Fruit fly (Drosophila melanogaster): ENCODE measurements around the gene cyc.

Gene cyc

dm6 chr3L:19815472-19816150 is at the start of gene cyc (continued):
- no peak for TF ChIP-seq CG17328 (GFP tag; IDR thresholded peaks at IDR 0.05)
- TF ChIP-seq p53 (GFP tag; optimal IDR thresholded peaks at IDR 0.05), result no peak
- TF ChIP-seq CG6272 (GFP tag; IDR thresholded peaks at IDR 0.05), result no peak
- no peak for TF ChIP-seq CG18476 (GFP tag; optimal IDR thresholded peaks at IDR 0.05)
- TF ChIP-seq D19A (tag; optimal IDR thresholded peaks at IDR 0.05), result no peak
- TF ChIP-seq Sry-δ (GFP tag; optimal IDR thresholded peaks at IDR 0.05), result no peak
- TF ChIP-seq CG9932 (GFP tag; IDR thresholded peaks at IDR 0.05), result no peak
- TF ChIP-seq insv (GFP tag; optimal IDR thresholded peaks at IDR 0.05), result no peak
- no peak for TF ChIP-seq her (GFP tag; optimal IDR thresholded peaks at IDR 0.05)
- no peak for TF ChIP-seq tgo (GFP tag; IDR thresholded peaks at IDR 0.05)
- TF ChIP-seq stwl (tag; optimal IDR thresholded peaks at IDR 0.05), result peak; percentile 17
- TF ChIP-seq br (optimal IDR thresholded peaks at IDR 0.05), result no peak
- TF ChIP-seq dysf (GFP tag; IDR thresholded peaks at IDR 0.05), result 0 out of 3 replicates have a peak, but pooled peaks have one; percentile 14
- no peak for TF ChIP-seq Bgb (GFP tag; IDR thresholded peaks at IDR 0.05; ENCODE audit: partially characterized antibody)
- no peak for TF ChIP-seq Usf (GFP tag; optimal IDR thresholded peaks at IDR 0.05)
- TF ChIP-seq CG15696 (tag; optimal IDR thresholded peaks at IDR 0.05), result no peak
- TF ChIP-seq CkIIα-i1 (GFP tag; IDR thresholded peaks at IDR 0.05), result no peak
- no peak for TF ChIP-seq CG6654 (GFP tag; optimal IDR thresholded peaks at IDR 0.05)
- TF ChIP-seq CG10543 (GFP tag; optimal IDR thresholded peaks at IDR 0.05), result no peak
- no peak for TF ChIP-seq HLH3B (GFP tag; IDR thresholded peaks at IDR 0.05)
- TF ChIP-seq chif (GFP tag; optimal IDR thresholded peaks at IDR 0.05), result no peak
- TF ChIP-seq CG7556 (GFP tag; optimal IDR thresholded peaks at IDR 0.05), result no peak
- no peak for TF ChIP-seq Fer3 (tag; optimal IDR thresholded peaks at IDR 0.05)
- TF ChIP-seq Dll (GFP tag; IDR thresholded peaks at IDR 0.05; ENCODE audit: partially characterized antibody), result no peak
- TF ChIP-seq zfh2 (GFP tag; optimal IDR thresholded peaks at IDR 0.05), result no peak
- TF ChIP-seq pros (GFP tag; optimal IDR thresholded peaks at IDR 0.05), result no peak
- peak; percentile 65 for TF ChIP-seq pzg (GFP tag; optimal IDR thresholded peaks at IDR 0.05)
- no peak for TF ChIP-seq ttk (GFP tag; IDR thresholded peaks at IDR 0.05)
- no peak for TF ChIP-seq CG8765 (GFP tag; IDR thresholded peaks at IDR 0.05)
- TF ChIP-seq CG4730 (GFP tag; IDR thresholded peaks at IDR 0.05), result no peak
- TF ChIP-seq kni (GFP tag; optimal IDR thresholded peaks at IDR 0.05), result no peak
- TF ChIP-seq sr (GFP tag; IDR thresholded peaks at IDR 0.05), result no peak
- no peak for TF ChIP-seq sqz (GFP tag; optimal IDR thresholded peaks at IDR 0.05)
- no peak for TF ChIP-seq CrebB (tag; optimal IDR thresholded peaks at IDR 0.05)
- no peak for TF ChIP-seq CG3407 (GFP tag; optimal IDR thresholded peaks at IDR 0.05)
- no peak for TF ChIP-seq NK7.1 (GFP tag; optimal IDR thresholded peaks at IDR 0.05)
- TF ChIP-seq CG8924 (tag; optimal IDR thresholded peaks at IDR 0.05), result no peak
- no peak for TF ChIP-seq lab (GFP tag; optimal IDR thresholded peaks at IDR 0.05)
- TF ChIP-seq Hmr (GFP tag; optimal IDR thresholded peaks at IDR 0.05), result no peak
- peak; percentile 62 for TF ChIP-seq CG9797 (GFP tag; optimal IDR thresholded peaks at IDR 0.05)
- no peak for TF ChIP-seq tna (GFP tag; IDR thresholded peaks at IDR 0.05; ENCODE audit: partially characterized antibody)
- TF ChIP-seq Poxn (GFP tag; IDR thresholded peaks at IDR 0.05), result no peak
- no peak for TF ChIP-seq Mad (GFP tag; optimal IDR thresholded peaks at IDR 0.05)
- TF ChIP-seq Hmx (GFP tag; optimal IDR thresholded peaks at IDR 0.05), result no peak
- TF ChIP-seq fd64A (GFP tag; optimal IDR thresholded peaks at IDR 0.05), result no peak
- no peak for TF ChIP-seq CG14050 (GFP tag; IDR thresholded peaks at IDR 0.05)
- peak; percentile 8 for TF ChIP-seq CG13296 (GFP tag; optimal IDR thresholded peaks at IDR 0.05)
- TF ChIP-seq crc (GFP tag; optimal IDR thresholded peaks at IDR 0.05), result no peak
- TF ChIP-seq dmrt99B (tag; optimal IDR thresholded peaks at IDR 0.05), result no peak
- TF ChIP-seq CG13624 (GFP tag; optimal IDR thresholded peaks at IDR 0.05), result no peak
- TF ChIP-seq CG12659 (GFP tag; optimal IDR thresholded peaks at IDR 0.05), result peak; percentile 36
